Worm (Caenorhabditis elegans) whole organism, L3 larva: Measurements from ENCODE around the gene T08D10.4.

ENCODE experiments used
- ZK546.5 ChIP-seq: sonication (generic microtip); optimal IDR thresholded peaks from 2 replicates; lab custom pipeline; 2017; ENCODE audit warnings: missing biosample characterization, missing genetic modification characterization
- aly-2 ChIP-seq: fragments of 150-350 bp; optimal IDR thresholded peaks from 2 replicates; lab custom pipeline; 2014; ENCODE audit warnings: missing biosample characterization, missing genetic modification characterization
- egl-27 ChIP-seq: sonication (generic microtip); optimal IDR thresholded peaks from 4 replicates; lab custom pipeline; 2017; ENCODE audit warnings: missing biosample characterization, missing genetic modification reagents, missing genetic modification characterization
- elt-1 ChIP-seq: fragments of 150-350 bp; optimal IDR thresholded peaks from 2 replicates; lab custom pipeline; 2014; ENCODE audit warnings: missing biosample characterization, missing genetic modification characterization
- elt-2 ChIP-seq: sonication (generic microtip); optimal IDR thresholded peaks from 2 replicates; lab custom pipeline; 2016; ENCODE audit warnings: missing genetic modification reagents, mild to moderate bottlenecking, missing genetic modification characterization, missing compliant biosample characterization
- eor-1 ChIP-seq, 2 experiments: fragments of 150-350 bp; optimal IDR thresholded peaks; 2 replicates each; lab custom pipeline; 2014 to 2018; ENCODE audit warnings: missing biosample characterization in 2 of 2, missing genetic modification characterization in 2 of 2
- fkh-10 ChIP-seq: sonication (generic microtip); optimal IDR thresholded peaks from 2 replicates; lab custom pipeline; 2017; ENCODE audit warnings: missing biosample characterization, missing genetic modification reagents, missing genetic modification characterization
- fkh-2 ChIP-seq: fragments of 150-350 bp; optimal IDR thresholded peaks from 2 replicates; lab custom pipeline; 2014; ENCODE audit warnings: missing biosample characterization, missing genetic modification reagents, missing genetic modification characterization
- hmg-11 ChIP-seq: sonication (generic microtip); optimal IDR thresholded peaks from 2 replicates; lab custom pipeline; 2016; ENCODE audit warnings: missing genetic modification characterization, missing compliant biosample characterization
- lin-15B ChIP-seq: fragments of 150-350 bp; optimal IDR thresholded peaks from 2 replicates; lab custom pipeline; 2014; ENCODE audit warnings: missing biosample characterization, missing genetic modification characterization
- lin-39 ChIP-seq: fragments of 150-350 bp; optimal IDR thresholded peaks from 2 replicates; lab custom pipeline; 2018; ENCODE audit warnings: missing biosample characterization, missing genetic modification reagents, missing genetic modification characterization
- mdl-1 ChIP-seq: fragments of 150-350 bp; optimal IDR thresholded peaks from 2 replicates; lab custom pipeline; 2014; ENCODE audit warnings: missing biosample characterization, missing genetic modification characterization
- nhr-12 ChIP-seq: fragments of 150-350 bp; optimal IDR thresholded peaks from 2 replicates; lab custom pipeline; 2014; ENCODE audit warnings: missing biosample characterization, missing genetic modification characterization
- nhr-43 ChIP-seq: sonication (generic microtip); optimal IDR thresholded peaks from 2 replicates; lab custom pipeline; 2016; ENCODE audit warnings: mild to moderate bottlenecking, missing genetic modification characterization, missing compliant biosample characterization; ENCODE audit not compliant: poor library complexity, severe bottlenecking
- pqm-1 ChIP-seq: fragments of 150-350 bp; optimal IDR thresholded peaks from 2 replicates; lab custom pipeline; 2017; ENCODE audit warnings: missing biosample characterization, missing genetic modification characterization, inconsistent platforms
- skn-1 ChIP-seq: fragments of 150-350 bp; optimal IDR thresholded peaks from 2 replicates; lab custom pipeline; 2014; ENCODE audit warnings: missing biosample characterization, missing genetic modification characterization
- tbx-2 ChIP-seq: sonication (generic microtip); optimal IDR thresholded peaks from 2 replicates; lab custom pipeline; 2016; ENCODE audit warnings: mild to moderate bottlenecking, missing genetic modification characterization, missing compliant biosample characterization
- unc-39 ChIP-seq: sonication (generic microtip); optimal IDR thresholded peaks from 4 replicates; lab custom pipeline; 2017; ENCODE audit warnings: missing biosample characterization, missing genetic modification characterization
- ztf-11 ChIP-seq: fragments of 150-350 bp; optimal IDR thresholded peaks from 2 replicates; lab custom pipeline; 2014; ENCODE audit warnings: missing biosample characterization, missing genetic modification characterization

Gene T08D10.4

DNA sequence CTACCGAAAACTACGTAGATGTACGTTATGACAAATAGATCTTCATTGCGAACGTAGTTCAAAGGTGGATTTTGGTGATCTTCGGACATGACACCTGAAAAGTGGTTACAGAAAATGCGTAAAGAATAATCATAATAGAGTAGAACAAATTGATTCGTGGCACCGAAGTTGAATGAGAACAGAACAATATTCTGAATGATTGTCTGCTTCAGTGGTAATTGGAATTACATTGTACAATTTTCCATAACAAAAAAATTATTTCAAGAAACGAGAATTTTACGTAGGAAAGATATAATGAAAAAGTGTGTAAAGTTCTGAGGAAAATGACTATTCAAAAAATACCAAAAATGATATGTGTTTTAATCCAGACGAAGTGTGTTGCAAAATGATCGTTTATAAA, 50.5 kb downstream of the T08D10.4 start, which contains the start of gene Y62H9A.10:
Y62H9A.10 (minus strand) TSS at position 101 of the 400 bp plus-strand sequence.
- no peak for TF ChIP-seq ZK546.5 (tag; lab: Kevin White, UChicago)
- TF ChIP-seq ztf-11, result no peak
- TF ChIP-seq aly-2 (tag; lab: Kevin White, UChicago), result no peak
- TF ChIP-seq eor-1 (tag; optimal IDR thresholded peaks at IDR 0.05; lab: Kevin White, UChicago), result no peak
- TF ChIP-seq elt-1 (tag; lab: Kevin White, UChicago), result no peak
- TF ChIP-seq hmg-11 (tag; lab: Kevin White, UChicago), result no peak
- TF ChIP-seq lin-39, result no peak
- TF ChIP-seq skn-1, result no peak
- TF ChIP-seq nhr-43 (tag; lab: Kevin White, UChicago), result no peak
- TF ChIP-seq mdl-1 (tag; lab: Kevin White, UChicago), result no peak
- TF ChIP-seq fkh-10, result no peak
- TF ChIP-seq elt-2 (tag; lab: Kevin White, UChicago), result no peak
- TF ChIP-seq fkh-2 (tag; lab: Kevin White, UChicago), result no peak
- TF ChIP-seq lin-15B (tag; lab: Kevin White, UChicago), result no peak
- no peak for TF ChIP-seq unc-39
- no peak for TF ChIP-seq nhr-12 (tag; lab: Kevin White, UChicago)
- no peak for TF ChIP-seq pqm-1 (tag; lab: Kevin White, UChicago)
- no peak for TF ChIP-seq tbx-2 (tag; lab: Kevin White, UChicago)
- no peak for TF ChIP-seq egl-27 (tag; lab: Kevin White, UChicago)
